Worm (Caenorhabditis elegans): ENCODE measurements around the gene C12D12.3.

DNA sequence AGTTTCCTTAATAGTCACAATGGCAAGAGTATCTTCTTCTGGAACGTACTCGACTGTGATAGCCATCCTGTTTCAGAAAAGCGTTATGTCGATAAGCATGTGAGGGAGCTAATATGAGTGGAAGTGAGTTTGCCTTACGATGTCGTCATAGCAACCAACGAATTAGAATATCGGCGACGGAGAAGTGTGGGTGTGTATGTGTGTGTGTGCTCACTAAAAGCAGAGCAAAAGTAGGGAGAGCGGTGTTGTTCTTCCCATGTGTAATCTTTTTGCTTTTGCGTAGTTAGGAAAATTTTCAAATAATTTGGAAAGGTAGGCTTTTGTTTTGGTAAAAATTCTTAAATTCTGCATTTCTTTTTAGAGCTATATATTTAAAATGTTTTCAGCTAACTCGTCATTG, 38.0 kb upstream of the C12D12.3 start, which contains the start of gene ZK813.5:
- no peak for TF ChIP-seq ama-1 (optimal IDR thresholded peaks at IDR 0.05)
- TF ChIP-seq scrt-1 (GFP tag; IDR thresholded peaks at IDR 0.05): no peak
- no peak for TF ChIP-seq hmbx-1 (tag; optimal IDR thresholded peaks at IDR 0.05)
- TF ChIP-seq F13C5.2 (tag; optimal IDR thresholded peaks at IDR 0.05): no peak
- TF ChIP-seq tbx-37 (GFP tag; conservative IDR thresholded peaks at IDR 0.05): no peak
- TF ChIP-seq hmg-4 (GFP tag; optimal IDR thresholded peaks at IDR 0.05): no peak
- TF ChIP-seq hnd-1 (tag; optimal IDR thresholded peaks at IDR 0.05): no peak
